Worm (Caenorhabditis elegans) whole organism, L2 larva: Measurements from ENCODE around the gene C18F10.7.

Experiments
- C34F6.9 ChIP-seq: fragments of 150-350 bp; optimal IDR thresholded peaks from 2 replicates; lab custom pipeline; 2014; ENCODE audit warnings: missing biosample characterization, missing genetic modification characterization
- F13H6.1 ChIP-seq: sonication (generic microtip); optimal IDR thresholded peaks from 2 replicates; lab custom pipeline; 2016; ENCODE audit warnings: missing genetic modification characterization, missing compliant biosample characterization
- R02D3.7 ChIP-seq: fragments of 150-350 bp; optimal IDR thresholded peaks from 2 replicates; lab custom pipeline; 2014; ENCODE audit warnings: missing biosample characterization, missing genetic modification characterization
- Y55F3AM.14 ChIP-seq: fragments of 200-800 bp; sonication (Bioruptor generic); optimal IDR thresholded peaks from 2 replicates; lab custom pipeline; 2018; ENCODE audit warnings: mild to moderate bottlenecking, missing genetic modification characterization, missing compliant biosample characterization
- ZK546.5 ChIP-seq: sonication (generic microtip); optimal IDR thresholded peaks from 2 replicates; lab custom pipeline; 2017; ENCODE audit warnings: missing biosample characterization, missing genetic modification characterization
- alr-1 ChIP-seq: fragments of 150-350 bp; optimal IDR thresholded peaks from 2 replicates; lab custom pipeline; 2014; ENCODE audit warnings: missing biosample characterization, missing genetic modification characterization
- aly-2 ChIP-seq: fragments of 150-350 bp; optimal IDR thresholded peaks from 2 replicates; lab custom pipeline; 2014; ENCODE audit warnings: missing biosample characterization, missing genetic modification characterization
- ama-1 ChIP-seq: fragments of 150-350 bp; optimal IDR thresholded peaks from 2 replicates; lab custom pipeline; 2018; ENCODE audit warnings: inconsistent platforms
- blmp-1 ChIP-seq: sonication (generic microtip); optimal IDR thresholded peaks from 2 replicates; lab custom pipeline; 2017; ENCODE audit warnings: missing genetic modification characterization, mild to moderate bottlenecking, missing compliant biosample characterization, antibody characterized with exemption, moderate library complexity; ENCODE audit not compliant: insufficient read depth
- ceh-16 ChIP-seq: fragments of 150-350 bp; optimal IDR thresholded peaks from 2 replicates; lab custom pipeline; 2014; ENCODE audit warnings: missing biosample characterization, missing genetic modification characterization
- ceh-82 ChIP-seq: fragments of 150-350 bp; optimal IDR thresholded peaks from 2 replicates; lab custom pipeline; 2014; ENCODE audit warnings: missing biosample characterization, missing genetic modification characterization
- crh-2 ChIP-seq: sonication (generic microtip); optimal IDR thresholded peaks from 2 replicates; lab custom pipeline; 2017; ENCODE audit warnings: missing biosample characterization, missing genetic modification characterization
- dmd-4 ChIP-seq: sonication (generic microtip); optimal IDR thresholded peaks from 2 replicates; lab custom pipeline; 2017; ENCODE audit warnings: missing biosample characterization, missing genetic modification characterization
- egl-27 ChIP-seq: sonication (generic microtip); optimal IDR thresholded peaks from 3 replicates; lab custom pipeline; 2017; ENCODE audit warnings: missing biosample characterization, missing genetic modification reagents, missing genetic modification characterization
- elt-1 ChIP-seq: fragments of 150-350 bp; optimal IDR thresholded peaks from 2 replicates; lab custom pipeline; 2014; ENCODE audit warnings: missing biosample characterization, missing genetic modification characterization
- elt-3 ChIP-seq: sonication (generic microtip); optimal IDR thresholded peaks from 2 replicates; lab custom pipeline; 2017; ENCODE audit warnings: missing biosample characterization, missing genetic modification characterization
- fos-1 ChIP-seq: fragments of 150-350 bp; optimal IDR thresholded peaks from 2 replicates; lab custom pipeline; 2014; ENCODE audit warnings: missing biosample characterization, missing genetic modification characterization
- gmeb-1 ChIP-seq: fragments of 150-350 bp; optimal IDR thresholded peaks from 2 replicates; lab custom pipeline; 2014; ENCODE audit warnings: missing biosample characterization, missing genetic modification characterization
- lin-11 ChIP-seq: fragments of 150-350 bp; sonication (generic microtip); optimal IDR thresholded peaks from 2 replicates; lab custom pipeline; 2014; ENCODE audit warnings: missing biosample characterization, missing genetic modification characterization, inconsistent platforms, mixed read lengths
- lin-13 ChIP-seq: fragments of 150-350 bp; optimal IDR thresholded peaks from 2 replicates; lab custom pipeline; 2014; ENCODE audit warnings: missing biosample characterization, missing genetic modification reagents, missing genetic modification characterization
- lin-39 ChIP-seq: fragments of 150-350 bp; optimal IDR thresholded peaks from 2 replicates; lab custom pipeline; 2014; ENCODE audit warnings: missing biosample characterization, missing genetic modification reagents, missing genetic modification characterization
- lsy-2 ChIP-seq, 2 experiments: fragments of 150-350 bp in 1 of 2; sonication (generic microtip) in 1 of 2; optimal IDR thresholded peaks; 2 replicates each; lab custom pipeline; 2014 to 2017; ENCODE audit warnings: missing biosample characterization in 2 of 2, missing genetic modification characterization in 2 of 2
- mab-5 ChIP-seq: fragments of 150-350 bp; optimal IDR thresholded peaks from 2 replicates; lab custom pipeline; 2014; ENCODE audit warnings: missing biosample characterization, missing genetic modification characterization
- mbf-1 ChIP-seq: sonication (generic microtip); optimal IDR thresholded peaks from 2 replicates; lab custom pipeline; 2017; ENCODE audit warnings: missing biosample characterization, missing genetic modification characterization
- mdl-1 ChIP-seq, 2 experiments: fragments of 150-350 bp in 1 of 2; sonication (generic microtip) in 1 of 2; optimal IDR thresholded peaks; 2 replicates each; lab custom pipeline; 2017; ENCODE audit warnings: missing biosample characterization in 2 of 2, missing genetic modification characterization in 2 of 2
- nhr-10 ChIP-seq: sonication (generic microtip); optimal IDR thresholded peaks from 2 replicates; lab custom pipeline; 2017; ENCODE audit warnings: missing biosample characterization, missing genetic modification characterization
- nhr-11 ChIP-seq: fragments of 150-350 bp; optimal IDR thresholded peaks from 2 replicates; lab custom pipeline; 2014; ENCODE audit warnings: missing biosample characterization, missing genetic modification characterization
- nhr-12 ChIP-seq: fragments of 150-350 bp; optimal IDR thresholded peaks from 2 replicates; lab custom pipeline; 2014; ENCODE audit warnings: missing biosample characterization, missing genetic modification characterization
- nhr-129 ChIP-seq: fragments of 150-350 bp; optimal IDR thresholded peaks from 2 replicates; lab custom pipeline; 2014; ENCODE audit warnings: missing biosample characterization, missing genetic modification characterization
- nhr-21 ChIP-seq: fragments of 150-350 bp; optimal IDR thresholded peaks from 2 replicates; lab custom pipeline; 2014; ENCODE audit warnings: missing biosample characterization, missing genetic modification characterization
- nhr-23 ChIP-seq: fragments of 150-350 bp; optimal IDR thresholded peaks from 2 replicates; lab custom pipeline; 2014; ENCODE audit warnings: missing biosample characterization, missing genetic modification reagents, missing genetic modification characterization
- nhr-237 ChIP-seq: fragments of 150-350 bp; optimal IDR thresholded peaks from 2 replicates; lab custom pipeline; 2014; ENCODE audit warnings: missing biosample characterization, missing genetic modification characterization
- nhr-25 ChIP-seq: fragments of 150-350 bp; sonication (generic microtip); optimal IDR thresholded peaks from 3 replicates; lab custom pipeline; 2014; ENCODE audit warnings: missing biosample characterization, missing genetic modification characterization
- nhr-6 ChIP-seq: fragments of 150-350 bp; optimal IDR thresholded peaks from 2 replicates; lab custom pipeline; 2014; ENCODE audit warnings: missing biosample characterization, missing genetic modification characterization
- nhr-77 ChIP-seq: fragments of 150-350 bp; optimal IDR thresholded peaks from 2 replicates; lab custom pipeline; 2014; ENCODE audit warnings: missing biosample characterization, missing genetic modification characterization
- peb-1 ChIP-seq: fragments of 150-350 bp; optimal IDR thresholded peaks from 2 replicates; lab custom pipeline; 2014; ENCODE audit warnings: missing biosample characterization, missing genetic modification characterization
- sem-4 ChIP-seq: fragments of 150-350 bp; optimal IDR thresholded peaks from 2 replicates; lab custom pipeline; 2014; ENCODE audit warnings: missing biosample characterization, missing genetic modification reagents, missing genetic modification characterization
- skn-1 ChIP-seq: sonication (generic microtip); optimal IDR thresholded peaks from 2 replicates; lab custom pipeline; 2017; ENCODE audit warnings: missing biosample characterization, missing genetic modification characterization
- sma-3 ChIP-seq: sonication (generic microtip); optimal IDR thresholded peaks from 2 replicates; lab custom pipeline; 2016; ENCODE audit warnings: missing genetic modification reagents, missing genetic modification characterization, missing compliant biosample characterization
- sma-9 ChIP-seq, 2 experiments: fragments of 150-350 bp in 1 of 2; sonication (generic microtip) in 1 of 2; optimal IDR thresholded peaks; 2 replicates each; lab custom pipeline; 2014 to 2016; ENCODE audit warnings: missing genetic modification characterization in 2 of 2, mild to moderate bottlenecking in 1 of 2, missing biosample characterization in 1 of 2, missing compliant biosample characterization in 1 of 2, missing genetic modification reagents in 1 of 2, moderate library complexity in 1 of 2
- snpc-4 ChIP-seq: fragments of 150-350 bp; optimal IDR thresholded peaks from 2 replicates; lab custom pipeline; 2014; ENCODE audit warnings: missing biosample characterization, missing genetic modification characterization
- unc-39 ChIP-seq: fragments of 150-350 bp; optimal IDR thresholded peaks from 2 replicates; lab custom pipeline; 2014; ENCODE audit warnings: missing biosample characterization, missing genetic modification characterization
- unc-55 ChIP-seq: fragments of 150-350 bp; sonication (generic microtip); optimal IDR thresholded peaks from 3 replicates; lab custom pipeline; 2014; ENCODE audit warnings: missing biosample characterization, missing genetic modification reagents, missing genetic modification characterization
- unc-62 ChIP-seq: fragments of 150-350 bp; optimal IDR thresholded peaks from 2 replicates; lab custom pipeline; 2014; ENCODE audit warnings: missing biosample characterization, missing genetic modification reagents, missing genetic modification characterization
- zag-1 ChIP-seq: fragments of 150-350 bp; optimal IDR thresholded peaks from 2 replicates; lab custom pipeline; 2014; ENCODE audit warnings: missing biosample characterization, missing genetic modification characterization
- ztf-1 ChIP-seq: fragments of 200-800 bp; sonication (Bioruptor generic); conservative IDR thresholded peaks from 2 replicates; pipeline ENCODE4 v1.3.6; 2022; ENCODE audit warnings: missing genetic modification characterization, missing compliant biosample characterization
- ztf-11 ChIP-seq: sonication (generic microtip); optimal IDR thresholded peaks from 2 replicates; lab custom pipeline; 2017; ENCODE audit warnings: missing biosample characterization, missing genetic modification characterization
- ztf-4 ChIP-seq: fragments of 150-350 bp; optimal IDR thresholded peaks from 2 replicates; lab custom pipeline; 2014; ENCODE audit warnings: missing biosample characterization, missing genetic modification characterization

C18F10.7 gene

ce11 chrIII:6303114-6303647 is 25.0 kb upstream of the C18F10.7 start, which contains the start of gene F47D12.9:
Gene F47D12.9, minus strand, starts transcription at chrIII:6303380.
- TF ChIP-seq sma-9 (GFP tag; optimal IDR thresholded peaks at IDR 0.05; lab: Kevin White, UChicago) = peak; percentile 54
- no peak for TF ChIP-seq sma-9 (tag; optimal IDR thresholded peaks at IDR 0.05; lab: Kevin White, UChicago)
- no peak for TF ChIP-seq nhr-23 (tag; lab: Kevin White, UChicago)
- TF ChIP-seq mab-5 (tag; lab: Kevin White, UChicago) = no peak
- peak; percentile 56 to 85 for TF ChIP-seq lsy-2 (tag; optimal IDR thresholded peaks at IDR 0.05; lab: Kevin White, UChicago)
- no peak for TF ChIP-seq ztf-11 (tag; lab: Kevin White, UChicago)
- peak; percentile 89 for TF ChIP-seq sma-3 (GFP tag; lab: Kevin White, UChicago)
- TF ChIP-seq nhr-6 (tag; lab: Kevin White, UChicago) = peak; percentile 69
- TF ChIP-seq crh-2 (tag; lab: Kevin White, UChicago) = peak; percentile 86
- TF ChIP-seq nhr-237 (tag; lab: Kevin White, UChicago) = no peak
- no peak for TF ChIP-seq nhr-77 (tag; lab: Kevin White, UChicago)
- TF ChIP-seq sem-4 (tag; lab: Kevin White, UChicago) = peak; percentile 82
- no peak for TF ChIP-seq unc-39 (tag; lab: Kevin White, UChicago)
- no peak for TF ChIP-seq R02D3.7
- no peak for TF ChIP-seq ceh-16 (tag; lab: Kevin White, UChicago)
- TF ChIP-seq alr-1 (tag; lab: Kevin White, UChicago) = no peak
- TF ChIP-seq lin-39 (tag; lab: Kevin White, UChicago) = no peak
- TF ChIP-seq ama-1 = peak; percentile 56
- peak; percentile 25 for TF ChIP-seq egl-27
- TF ChIP-seq nhr-12 = no peak
- no peak for TF ChIP-seq ztf-1 (GFP tag; lab: Robert Waterston, UW)
- TF ChIP-seq nhr-25 (tag; lab: Kevin White, UChicago) = peak; percentile 87
- peak; percentile 72 for TF ChIP-seq unc-55 (GFP tag; lab: Kevin White, UChicago)
- TF ChIP-seq mbf-1 (tag; lab: Kevin White, UChicago) = no peak
- peak; percentile 49 for TF ChIP-seq ztf-4 (tag; lab: Kevin White, UChicago)
- TF ChIP-seq elt-1 (tag; lab: Kevin White, UChicago) = no peak
- TF ChIP-seq gmeb-1 = peak; percentile 51
- peak; percentile 68 for TF ChIP-seq F13H6.1
- no peak for TF ChIP-seq snpc-4 (tag; lab: Kevin White, UChicago)
- peak; percentile 85 for TF ChIP-seq nhr-21 (tag; lab: Kevin White, UChicago)
- TF ChIP-seq ceh-82 (tag; lab: Kevin White, UChicago) = no peak
- TF ChIP-seq dmd-4 = no peak
- TF ChIP-seq elt-3 (tag; lab: Kevin White, UChicago) = no peak
- peak; percentile 93 for TF ChIP-seq C34F6.9 (tag; lab: Kevin White, UChicago)
- TF ChIP-seq skn-1 = no peak
- peak; percentile 36 for TF ChIP-seq lin-13 (GFP tag; lab: Kevin White, UChicago)
- TF ChIP-seq Y55F3AM.14 = no peak
- peak; percentile 93 for TF ChIP-seq nhr-129 (tag; lab: Kevin White, UChicago)
- TF ChIP-seq zag-1 (tag; lab: Kevin White, UChicago) = peak; percentile 52
- TF ChIP-seq fos-1 (tag; lab: Kevin White, UChicago) = peak; percentile 43
- no peak for TF ChIP-seq nhr-10 (tag; lab: Kevin White, UChicago)
- no peak for TF ChIP-seq ZK546.5 (tag; lab: Kevin White, UChicago)
- TF ChIP-seq mdl-1 (tag; optimal IDR thresholded peaks at IDR 0.05; lab: Kevin White, UChicago) = peak; percentile 4 to 80
- no peak for TF ChIP-seq aly-2 (tag; lab: Kevin White, UChicago)
- TF ChIP-seq peb-1 (tag; lab: Kevin White, UChicago) = no peak
- TF ChIP-seq lin-11 (tag; lab: Kevin White, UChicago) = no peak
- TF ChIP-seq nhr-11 = no peak
- TF ChIP-seq unc-62 (GFP tag; lab: Kevin White, UChicago) = no peak
- TF ChIP-seq blmp-1 (tag; lab: Kevin White, UChicago) = peak; percentile 61
